Fruit fly (Drosophila melanogaster) whole organism, embryonic: ENCODE measurements around the gene CG33784.

Experiments
- Atf3 ChIP-seq: fragments of 200-800 bp; sonication (Bioruptor generic); optimal IDR thresholded peaks from 3 replicates; lab custom pipeline; 2016; ENCODE audit warnings: missing biosample characterization, missing genetic modification characterization
- BEAF-32 ChIP-seq: fragments of 200-800 bp; sonication (Bioruptor generic); optimal IDR thresholded peaks from 3 replicates; lab custom pipeline; 2017; ENCODE audit warnings: missing biosample characterization, missing genetic modification characterization, mild to moderate bottlenecking, moderate library complexity, missing genetic modification reagents
- Bgb ChIP-seq: fragments of 200-800 bp; sonication (Bioruptor generic); IDR thresholded peaks from 2 replicates; pipeline ENCODE4 v1.3.6; 2022; ENCODE audit warnings: missing biosample characterization, missing genetic modification characterization; ENCODE audit not compliant: partially characterized antibody
- Blimp-1 ChIP-seq: fragments of 200-800 bp; sonication (Bioruptor generic); optimal IDR thresholded peaks from 3 replicates; lab custom pipeline; 2018; ENCODE audit warnings: missing biosample characterization, missing genetic modification characterization, mild to moderate bottlenecking, moderate library complexity, missing genetic modification reagents
- CG10267 ChIP-seq: fragments of 200-800 bp; sonication (Bioruptor generic); optimal IDR thresholded peaks from 2 replicates; lab custom pipeline; 2018; ENCODE audit warnings: missing biosample characterization, mild to moderate bottlenecking, missing genetic modification characterization, moderate library complexity
- CG11398 ChIP-seq: fragments of 200-800 bp; sonication (Bioruptor generic); optimal IDR thresholded peaks from 2 replicates; lab custom pipeline; 2016; ENCODE audit warnings: missing biosample characterization, missing genetic modification characterization
- CG12769 ChIP-seq: fragments of 200-800 bp; sonication (Bioruptor generic); optimal IDR thresholded peaks from 2 replicates; lab custom pipeline; 2019; ENCODE audit warnings: missing biosample characterization, mild to moderate bottlenecking, missing genetic modification characterization, moderate library complexity
- CG13424 ChIP-seq: fragments of 200-800 bp; sonication (Bioruptor generic); optimal IDR thresholded peaks from 2 replicates; lab custom pipeline; 2019; ENCODE audit warnings: missing biosample characterization, mild to moderate bottlenecking, missing genetic modification characterization, moderate library complexity
- CG1603 ChIP-seq: fragments of 200-800 bp; sonication (Bioruptor generic); optimal IDR thresholded peaks from 2 replicates; lab custom pipeline; 2019; ENCODE audit warnings: missing biosample characterization, mild to moderate bottlenecking, missing genetic modification characterization, moderate library complexity
- CG17328 ChIP-seq: fragments of 200-800 bp; sonication (Bioruptor generic); IDR thresholded peaks from 2 replicates; pipeline ENCODE4 v1.3.6; 2022; ENCODE audit warnings: missing biosample characterization, missing genetic modification characterization
- CG17385 ChIP-seq: fragments of 200-800 bp; sonication (Bioruptor generic); optimal IDR thresholded peaks from 3 replicates; lab custom pipeline; 2018; ENCODE audit warnings: missing biosample characterization, mild to moderate bottlenecking, missing genetic modification characterization
- CG18764 ChIP-seq: fragments of 200-800 bp; sonication (Bioruptor generic); optimal IDR thresholded peaks from 3 replicates; lab custom pipeline; 2016; ENCODE audit warnings: missing biosample characterization, missing genetic modification characterization
- CG2202 ChIP-seq: fragments of 200-800 bp; sonication (Bioruptor generic); optimal IDR thresholded peaks from 2 replicates; lab custom pipeline; 2018; ENCODE audit warnings: missing biosample characterization, mild to moderate bottlenecking, missing genetic modification characterization
- CG3065 ChIP-seq: fragments of 200-800 bp; sonication (Bioruptor generic); optimal IDR thresholded peaks from 2 replicates; lab custom pipeline; 2016; ENCODE audit warnings: missing biosample characterization, missing genetic modification characterization
- CG4617 ChIP-seq: fragments of 200-800 bp; sonication (Bioruptor generic); optimal IDR thresholded peaks from 3 replicates; lab custom pipeline; 2016; ENCODE audit warnings: missing biosample characterization, missing genetic modification characterization, borderline replicate concordance
- CG6683 ChIP-seq: fragments of 200-800 bp; sonication (Bioruptor generic); optimal IDR thresholded peaks from 2 replicates; lab custom pipeline; 2017; ENCODE audit warnings: missing biosample characterization, mild to moderate bottlenecking, missing genetic modification characterization, missing genetic modification reagents
- CG6689 ChIP-seq: fragments of 200-800 bp; sonication (Bioruptor generic); IDR thresholded peaks from 2 replicates; pipeline ENCODE4 v1.3.6; 2022; ENCODE audit warnings: missing biosample characterization, missing genetic modification characterization
- CG7839 ChIP-seq: fragments of 200-800 bp; sonication (Bioruptor generic); optimal IDR thresholded peaks from 3 replicates; lab custom pipeline; 2018; ENCODE audit warnings: missing biosample characterization, mild to moderate bottlenecking, missing genetic modification characterization, moderate library complexity
- CG9215 ChIP-seq: fragments of 200-800 bp; sonication (Bioruptor generic); IDR thresholded peaks from 2 replicates; pipeline ENCODE4 v1.3.6; 2022; ENCODE audit warnings: missing biosample characterization, missing genetic modification characterization
- CG9797 ChIP-seq: fragments of 200-800 bp; sonication (Bioruptor generic); optimal IDR thresholded peaks from 3 replicates; lab custom pipeline; 2018; ENCODE audit warnings: missing biosample characterization, mild to moderate bottlenecking, missing genetic modification characterization
- CG9876 ChIP-seq: fragments of 200-800 bp; sonication (Bioruptor generic); optimal IDR thresholded peaks from 2 replicates; lab custom pipeline; 2016; ENCODE audit warnings: missing biosample characterization, missing genetic modification characterization
- Camta ChIP-seq: fragments of 200-800 bp; sonication (Bioruptor generic); optimal IDR thresholded peaks from 2 replicates; lab custom pipeline; 2016; ENCODE audit warnings: missing biosample characterization, missing genetic modification characterization
- D19A ChIP-seq: fragments of 200-800 bp; optimal IDR thresholded peaks from 3 replicates; lab custom pipeline; 2019; ENCODE audit warnings: missing biosample characterization, mild to moderate bottlenecking, missing genetic modification characterization, moderate library complexity
- Dll ChIP-seq: fragments of 200-800 bp; sonication (Bioruptor generic); IDR thresholded peaks from 4 replicates; pipeline ENCODE4 v1.3.6; 2022; ENCODE audit warnings: missing biosample characterization, missing genetic modification characterization; ENCODE audit not compliant: partially characterized antibody
- Doc2 ChIP-seq: fragments of 200-800 bp; sonication (Bioruptor generic); IDR thresholded peaks from 2 replicates; pipeline ENCODE4 v1.3.6; 2022; ENCODE audit warnings: missing biosample characterization, missing genetic modification characterization
- Doc3 ChIP-seq: fragments of 200-800 bp; sonication (Bioruptor generic); IDR thresholded peaks from 3 replicates; pipeline ENCODE4 v1.3.6; 2022; ENCODE audit warnings: missing biosample characterization, missing genetic modification characterization; ENCODE audit not compliant: partially characterized antibody
- Fer1 ChIP-seq: fragments of 200-800 bp; sonication (Bioruptor generic); optimal IDR thresholded peaks from 2 replicates; lab custom pipeline; 2017; ENCODE audit warnings: missing biosample characterization, mild to moderate bottlenecking, missing genetic modification characterization
- Fer3 ChIP-seq: fragments of 200-800 bp; sonication (Bioruptor generic); optimal IDR thresholded peaks from 2 replicates; lab custom pipeline; 2018; ENCODE audit warnings: missing biosample characterization, mild to moderate bottlenecking, missing genetic modification characterization, moderate library complexity
- GATAe ChIP-seq: fragments of 200-800 bp; sonication (Bioruptor generic); conservative IDR thresholded peaks from 2 replicates; pipeline ENCODE4 v1.3.6; 2022; ENCODE audit warnings: missing biosample characterization, missing genetic modification characterization
- HLH54F ChIP-seq: fragments of 200-800 bp; sonication (Bioruptor generic); optimal IDR thresholded peaks from 3 replicates; lab custom pipeline; 2016; ENCODE audit warnings: missing biosample characterization, missing genetic modification characterization
- Med ChIP-seq: fragments of 200-800 bp; sonication (Bioruptor generic); peaks from one replicate; lab custom pipeline; 2016; ENCODE audit warnings: missing biosample characterization, missing genetic modification characterization, mild to moderate bottlenecking, inconsistent platforms, moderate library complexity
- Pdp1 ChIP-seq, 2 experiments: fragments of 200-800 bp; sonication (Bioruptor generic); optimal IDR thresholded peaks; 3 replicates each; lab custom pipeline; 2016; ENCODE audit warnings: missing biosample characterization in 2 of 2, missing genetic modification characterization in 2 of 2, mild to moderate bottlenecking in 1 of 2, moderate library complexity in 1 of 2
- Scr ChIP-seq: fragments of 200-800 bp; sonication (Bioruptor generic); IDR thresholded peaks from 2 replicates; pipeline ENCODE4 v1.3.6; 2022; ENCODE audit warnings: missing biosample characterization, missing genetic modification characterization; ENCODE audit not compliant: partially characterized antibody
- Six4 ChIP-seq: fragments of 200-800 bp; sonication (Bioruptor generic); optimal IDR thresholded peaks from 2 replicates; lab custom pipeline; 2016; ENCODE audit warnings: missing biosample characterization, missing genetic modification characterization
- Usf ChIP-seq: fragments of 200-800 bp; sonication (Bioruptor generic); optimal IDR thresholded peaks from 2 replicates; lab custom pipeline; 2017; ENCODE audit warnings: missing genotype, missing biosample characterization, missing genetic modification characterization
- abd-A ChIP-seq: fragments of 200-800 bp; sonication (Bioruptor generic); optimal IDR thresholded peaks from 3 replicates; lab custom pipeline; 2019; ENCODE audit warnings: missing biosample characterization, mild to moderate bottlenecking, missing genetic modification characterization, moderate library complexity
- az2 ChIP-seq: fragments of 200-800 bp; sonication (Bioruptor generic); optimal IDR thresholded peaks from 3 replicates; lab custom pipeline; 2016; ENCODE audit warnings: missing biosample characterization, missing genetic modification characterization
- crc ChIP-seq: fragments of 200-800 bp; sonication (Bioruptor generic); optimal IDR thresholded peaks from 2 replicates; lab custom pipeline; 2016; ENCODE audit warnings: missing biosample characterization, missing genetic modification characterization
- dpn ChIP-seq, 2 experiments: fragments of 200-800 bp; sonication (Bioruptor generic); optimal IDR thresholded peaks; 3 replicates each; lab custom pipeline; 2016; ENCODE audit warnings: missing biosample characterization in 2 of 2, missing genetic modification characterization in 2 of 2
- ewg ChIP-seq: fragments of 200-800 bp; sonication (Bioruptor generic); optimal IDR thresholded peaks from 3 replicates; lab custom pipeline; 2017; ENCODE audit warnings: mild to moderate bottlenecking, missing biosample characterization, missing genetic modification reagents, missing genetic modification characterization
- exex ChIP-seq: fragments of 200-800 bp; sonication (Bioruptor generic); optimal IDR thresholded peaks from 4 replicates; lab custom pipeline; 2018; ENCODE audit warnings: missing biosample characterization, mild to moderate bottlenecking, missing genetic modification characterization, moderate library complexity
- gsb-n ChIP-seq: fragments of 200-800 bp; sonication (Bioruptor generic); optimal IDR thresholded peaks from 3 replicates; lab custom pipeline; 2018; ENCODE audit warnings: missing biosample characterization, mild to moderate bottlenecking, missing genetic modification characterization
- pum ChIP-seq: fragments of 200-800 bp; sonication (Bioruptor generic); optimal IDR thresholded peaks from 2 replicates; lab custom pipeline; 2016; ENCODE audit warnings: missing biosample characterization, missing genetic modification characterization
- pzg ChIP-seq: fragments of 200-800 bp; sonication (Bioruptor generic); optimal IDR thresholded peaks from 3 replicates; lab custom pipeline; 2018; ENCODE audit warnings: missing biosample characterization, mild to moderate bottlenecking, missing genetic modification characterization, moderate library complexity
- sens ChIP-seq: fragments of 200-800 bp; sonication (Bioruptor generic); peaks from one replicate; lab custom pipeline; 2016; ENCODE audit warnings: missing biosample characterization, missing genetic modification characterization
- sna ChIP-seq: fragments of 200-800 bp; sonication (Bioruptor generic); IDR thresholded peaks from 2 replicates; pipeline ENCODE4 v1.3.6; 2022; ENCODE audit warnings: missing biosample characterization, missing genetic modification characterization; ENCODE audit not compliant: partially characterized antibody
- sr ChIP-seq: fragments of 200-800 bp; sonication (Bioruptor generic); IDR thresholded peaks from 3 replicates; pipeline ENCODE4 v1.3.6; 2022; ENCODE audit warnings: missing biosample characterization, missing genetic modification characterization
- ttk ChIP-seq: fragments of 200-800 bp; sonication (Bioruptor generic); IDR thresholded peaks from 2 replicates; pipeline ENCODE4 v2.1.2; 2022; ENCODE audit warnings: missing biosample characterization, missing genetic modification characterization

CG33784 gene

dm6 chr3R:10045343-10045742 lies 22.4 kb upstream of the CG33784 start, which contains the start of the genes CG11722 and mtTFB2 (continued):
- TF ChIP-seq sna (GFP tag; lab: Robert Waterston, UW) (peak; percentile 45; the same call in 1 of the 2 replicates), pzg (peak; percentile 53), CG9215 (GFP tag; lab: Robert Waterston, UW) (no peak), CG1603 (tag; lab: Kevin White, UChicago) (peak; percentile 21), BEAF-32 (GFP tag; lab: Kevin White, UChicago) (peak; percentile 33), Med (GFP tag; lab: Kevin White, UChicago) (peak; percentile 29), Atf3 (no peak), CG7839 (no peak), CG13424 (tag; lab: Kevin White, UChicago) (no peak), abd-A (tag; lab: Kevin White, UChicago) (no peak), Scr (peak; percentile 52), pum (GFP tag; lab: Kevin White, UChicago) (no peak), Doc3 (GFP tag; lab: Robert Waterston, UW) (peak; percentile 47; the same call in 1 of the 3 replicates)

dm6 chr3R:10048035-10048774 lies 19.5 kb upstream of the CG33784 start:
- TF ChIP-seq gsb-n (no peak), Fer3 (peak; percentile 10), Camta (GFP tag; lab: Kevin White, UChicago) (no peak), CG12769 (tag; lab: Kevin White, UChicago) (no peak), ewg (no peak), Dll (GFP tag; lab: Robert Waterston, UW) (no peak), CG10267 (tag; lab: Kevin White, UChicago) (peak; percentile 12), HLH54F (GFP tag; lab: Kevin White, UChicago) (no peak), CG2202 (tag; lab: Kevin White, UChicago) (no peak), Pdp1 (GFP tag; optimal IDR thresholded peaks at IDR 0.05; lab: Kevin White, UChicago) (no peak), Doc2 (GFP tag; lab: Robert Waterston, UW) (no peak), sens (peak; percentile 48), sr (GFP tag; lab: Robert Waterston, UW) (no peak), exex (tag; lab: Kevin White, UChicago) (no peak), dpn (GFP tag; optimal IDR thresholded peaks at IDR 0.05; lab: Kevin White, UChicago) (peak in 1 of 2 experiments; percentile 18), CG11398 (GFP tag; lab: Kevin White, UChicago) (no peak), CG18764 (GFP tag; lab: Kevin White, UChicago) (peak; percentile 10), Bgb (GFP tag; lab: Robert Waterston, UW) (peak; percentile 35; the same call in 1 of the 2 replicates), CG17328 (GFP tag; lab: Robert Waterston, UW) (no peak), Six4 (GFP tag; lab: Kevin White, UChicago) (no peak), CG9876 (GFP tag; lab: Kevin White, UChicago) (no peak), CG9797 (GFP tag; lab: Kevin White, UChicago) (no peak), crc (GFP tag; lab: Kevin White, UChicago) (no peak), Usf (no peak), Blimp-1 (GFP tag; lab: Kevin White, UChicago) (peak; percentile 56), CG4617 (GFP tag; lab: Kevin White, UChicago) (no peak), az2 (GFP tag; lab: Kevin White, UChicago) (peak; percentile 33), CG6683 (no peak), CG6689 (GFP tag; lab: Robert Waterston, UW) (0 out of 2 replicates have a peak, but pooled peaks have one; percentile 22), Fer1 (GFP tag; lab: Kevin White, UChicago) (peak; percentile 45), D19A (tag; lab: Kevin White, UChicago) (peak; percentile 96), CG3065 (no peak), GATAe (no peak), ttk (GFP tag; lab: Robert Waterston, UW) (no peak), CG17385 (GFP tag; lab: Kevin White, UChicago) (peak; percentile 46)
